Fruit fly (Drosophila melanogaster): Measurements from ENCODE around the gene CG43694.

CG43694 gene

dm6 chr3R:23421925-23422324 lies 3.9 kb downstream of the CG43694 start:
- TF ChIP-seq OdsH (GFP tag; optimal IDR thresholded peaks at IDR 0.05) = no peak
- TF ChIP-seq vri (GFP tag; optimal IDR thresholded peaks at IDR 0.05) = no peak
- TF ChIP-seq Eip93F (GFP tag; optimal IDR thresholded peaks at IDR 0.05) = no peak
- TF ChIP-seq CG11902 (GFP tag; optimal IDR thresholded peaks at IDR 0.05) = no peak
- TF ChIP-seq achi (GFP tag; optimal IDR thresholded peaks at IDR 0.05) = no peak
- TF ChIP-seq lz (GFP tag; optimal IDR thresholded peaks at IDR 0.05) = no peak
- no peak for TF ChIP-seq CG11294 (GFP tag; IDR thresholded peaks at IDR 0.05)
- no peak for TF ChIP-seq CG9139 (GFP tag; optimal IDR thresholded peaks at IDR 0.05)
- TF ChIP-seq CG8319 (GFP tag; optimal IDR thresholded peaks at IDR 0.05) = no peak
- TF ChIP-seq Lpt (GFP tag; optimal IDR thresholded peaks at IDR 0.05) = no peak
- no peak for TF ChIP-seq CG15336 (GFP tag; IDR thresholded peaks at IDR 0.05)
- TF ChIP-seq CG16779 (tag; optimal IDR thresholded peaks at IDR 0.05) = no peak
- TF ChIP-seq fd59A (GFP tag; optimal IDR thresholded peaks at IDR 0.05) = no peak
- no peak for TF ChIP-seq CG6854 (GFP tag; optimal IDR thresholded peaks at IDR 0.05)
- TF ChIP-seq CG6276 (GFP tag; optimal IDR thresholded peaks at IDR 0.05) = no peak
- no peak for TF ChIP-seq CG10669 (GFP tag; optimal IDR thresholded peaks at IDR 0.05)
- no peak for TF ChIP-seq Sox102F (GFP tag; optimal IDR thresholded peaks at IDR 0.05)
- TF ChIP-seq Eip75B (GFP tag; optimal IDR thresholded peaks at IDR 0.05) = no peak
- TF ChIP-seq CG1621 (tag; optimal IDR thresholded peaks at IDR 0.05) = no peak
- no peak for TF ChIP-seq dac (GFP tag; optimal IDR thresholded peaks at IDR 0.05)

- TF ChIP-seq Sox14 (GFP tag; optimal IDR thresholded peaks at IDR 0.05) = peak; percentile 12
- TF ChIP-seq salr (GFP tag; optimal IDR thresholded peaks at IDR 0.05) = peak in 1 of 2 experiments; percentile 0
- TF ChIP-seq Eip93F (GFP tag; optimal IDR thresholded peaks at IDR 0.05) = no peak
- peak; percentile 50 for TF ChIP-seq Sox102F (GFP tag; optimal IDR thresholded peaks at IDR 0.05)
- TF ChIP-seq CG1621 (tag; optimal IDR thresholded peaks at IDR 0.05) = no peak
- peak; percentile 69 for TF ChIP-seq svp (GFP tag)
- TF ChIP-seq CG11294 (GFP tag; IDR thresholded peaks at IDR 0.05) = no peak
- TF ChIP-seq CG6276 (GFP tag; optimal IDR thresholded peaks at IDR 0.05) = peak; percentile 26
- no peak for TF ChIP-seq lz (GFP tag; optimal IDR thresholded peaks at IDR 0.05)
- peak; percentile 76 for TF ChIP-seq CG32006 (GFP tag; optimal IDR thresholded peaks at IDR 0.05)
- peak; percentile 30; the same call in 1 of the 2 replicates for TF ChIP-seq CG15336 (GFP tag; IDR thresholded peaks at IDR 0.05)
- no peak for TF ChIP-seq Sox15 (GFP tag; optimal IDR thresholded peaks at IDR 0.05)
- TF ChIP-seq fd59A (GFP tag; optimal IDR thresholded peaks at IDR 0.05) = no peak
- TF ChIP-seq Met (GFP tag; optimal IDR thresholded peaks at IDR 0.05) = peak; percentile 61
- TF ChIP-seq CG10669 (GFP tag; optimal IDR thresholded peaks at IDR 0.05) = no peak
- no peak for TF ChIP-seq CG3032 (tag; optimal IDR thresholded peaks at IDR 0.05)
- TF ChIP-seq Eip75B (GFP tag; optimal IDR thresholded peaks at IDR 0.05) = no peak
- peak; percentile 60; the same call in 2 of the 3 replicates for TF ChIP-seq CG8119 (GFP tag; IDR thresholded peaks at IDR 0.05)
- no peak for TF ChIP-seq CG16779 (tag; optimal IDR thresholded peaks at IDR 0.05)
- no peak for TF ChIP-seq net (GFP tag; optimal IDR thresholded peaks at IDR 0.05)
- TF ChIP-seq CG8632 (GFP tag; optimal IDR thresholded peaks at IDR 0.05) = no peak
- TF ChIP-seq Lpt (GFP tag; optimal IDR thresholded peaks at IDR 0.05) = no peak
- TF ChIP-seq dac (GFP tag; optimal IDR thresholded peaks at IDR 0.05) = no peak
- peak; percentile 37 for TF ChIP-seq CG4318 (GFP tag; optimal IDR thresholded peaks at IDR 0.05)
- TF ChIP-seq Ets96B (tag; optimal IDR thresholded peaks at IDR 0.05) = no peak
- peak; percentile 20 for TF ChIP-seq acj6 (GFP tag; optimal IDR thresholded peaks at IDR 0.05)
- TF ChIP-seq CG11902 (GFP tag; optimal IDR thresholded peaks at IDR 0.05) = no peak
- no peak for TF ChIP-seq CG6792 (GFP tag; optimal IDR thresholded peaks at IDR 0.05)
- peak; percentile 38 for TF ChIP-seq topi (GFP tag; optimal IDR thresholded peaks at IDR 0.05)
- TF ChIP-seq OdsH (GFP tag; optimal IDR thresholded peaks at IDR 0.05) = peak; percentile 46
- TF ChIP-seq CG31627 (GFP tag; optimal IDR thresholded peaks at IDR 0.05) = peak; percentile 63
- TF ChIP-seq CG6163 (GFP tag; IDR thresholded peaks at IDR 0.05) = no peak; the same call in 2 of the 3 replicates
- peak; percentile 46 for TF ChIP-seq cyc (GFP tag; optimal IDR thresholded peaks at IDR 0.05)
- TF ChIP-seq Ets21C (GFP tag; optimal IDR thresholded peaks at IDR 0.05) = no peak
- TF ChIP-seq Hr4 (GFP tag; optimal IDR thresholded peaks at IDR 0.05) = peak; percentile 66
- TF ChIP-seq spab (GFP tag; optimal IDR thresholded peaks at IDR 0.05) = no peak
- no peak for TF ChIP-seq ss (GFP tag; optimal IDR thresholded peaks at IDR 0.05)
- TF ChIP-seq Hr39 (GFP tag; optimal IDR thresholded peaks at IDR 0.05) = peak; percentile 63
- TF ChIP-seq dsx (GFP tag; optimal IDR thresholded peaks at IDR 0.05; ENCODE audit: poor library complexity, severe bottlenecking) = no peak
- peak; percentile 10 for TF ChIP-seq achi (GFP tag; optimal IDR thresholded peaks at IDR 0.05)
- peak; percentile 43 for TF ChIP-seq Smox (GFP tag; optimal IDR thresholded peaks at IDR 0.05)
- no peak for TF ChIP-seq CG8319 (GFP tag; optimal IDR thresholded peaks at IDR 0.05)
- peak; percentile 23 for TF ChIP-seq pdm3 (GFP tag; optimal IDR thresholded peaks at IDR 0.05)
- TF ChIP-seq Gug (GFP tag; IDR thresholded peaks at IDR 0.05) = no peak
- no peak for TF ChIP-seq CG6808 (GFP tag; optimal IDR thresholded peaks at IDR 0.05)
Observed at dm6 chr3R:23417650-23418049, 8.2 kb downstream of the CG43694 start.

Data from whole organism, prepupa.